Worm (Caenorhabditis elegans): ENCODE results near the gene lin-9.

DNA sequence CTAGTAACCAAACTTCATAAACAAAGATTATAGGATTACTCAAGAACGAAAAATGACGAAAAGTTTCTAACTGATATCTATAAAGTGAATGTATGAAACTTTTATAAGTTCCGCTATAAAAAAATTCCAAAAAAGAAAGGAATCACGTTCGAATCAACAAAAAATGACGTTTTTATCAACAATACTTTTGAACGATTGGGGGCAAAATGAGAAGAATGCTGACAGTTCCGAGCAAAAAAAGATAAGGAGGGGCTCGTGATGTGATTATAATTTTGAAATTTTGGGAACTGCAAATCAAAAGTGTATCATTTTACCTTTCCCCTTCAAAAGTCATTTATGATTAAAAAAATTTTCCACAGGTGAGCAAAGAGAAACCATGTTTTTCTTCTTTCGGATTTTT, 25.0 kb downstream of the lin-9 start:
- TF ChIP-seq mdl-1 (tag; optimal IDR thresholded peaks at IDR 0.05) (no peak), lin-14 (GFP tag; optimal IDR thresholded peaks at IDR 0.05) (no peak), ama-1 (optimal IDR thresholded peaks at IDR 0.05) (no peak), ces-1 (GFP tag; optimal IDR thresholded peaks at IDR 0.05) (no peak)
